Fruit fly (Drosophila melanogaster): ENCODE data around the gene Gbeta13F.
A peak's percentile ranks its signal among the peaks of the same experiment; 100 is the strongest.

Gene Gbeta13F

DNA sequence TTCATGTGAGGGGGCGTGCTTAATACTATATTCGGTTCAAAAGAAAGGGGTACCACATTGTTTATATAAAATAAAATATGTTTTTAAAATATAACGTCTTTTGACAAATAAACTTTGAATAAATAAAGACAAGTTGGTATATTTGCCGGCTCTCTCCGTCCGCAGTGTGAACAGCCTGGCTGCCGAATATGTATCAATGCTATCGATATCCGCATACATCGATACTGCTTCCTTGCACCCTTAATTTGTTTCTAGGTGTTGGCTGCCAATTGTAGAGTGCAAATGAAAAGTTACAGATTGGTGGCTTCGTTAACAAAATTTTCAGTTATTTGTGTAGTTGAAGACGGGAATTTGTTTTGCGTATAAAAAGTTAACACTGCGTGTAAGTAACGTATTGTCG, at the start of gene Gbeta13F:
Gene Gbeta13F (plus strand): TSS at position 247 of the 400 bp plus-strand sequence.
- TF ChIP-seq CG8281 (tag; optimal IDR thresholded peaks at IDR 0.05) (no peak), Pdp1 (GFP tag; optimal IDR thresholded peaks at IDR 0.05) (no peak), Nf-YA (GFP tag; IDR thresholded peaks at IDR 0.05) (no peak), CG12391 (tag; optimal IDR thresholded peaks at IDR 0.05) (no peak), chinmo (GFP tag; IDR thresholded peaks at IDR 0.05; ENCODE audit: partially characterized antibody) (0 out of 4 replicates have a peak, but pooled peaks have one; percentile 9), her (GFP tag; optimal IDR thresholded peaks at IDR 0.05) (no peak), peb (GFP tag; IDR thresholded peaks at IDR 0.05) (no peak), Drgx (GFP tag; IDR thresholded peaks at IDR 0.05) (no peak), CG8765 (GFP tag; IDR thresholded peaks at IDR 0.05) (no peak), CG8290 (GFP tag; optimal IDR thresholded peaks at IDR 0.05) (no peak), CG8290 (tag; optimal IDR thresholded peaks at IDR 0.05) (peak in 1 of 2 experiments; percentile 66), Hr78 (GFP tag; optimal IDR thresholded peaks at IDR 0.05) (no peak), CG6272 (GFP tag; IDR thresholded peaks at IDR 0.05) (no peak), mld (GFP tag; IDR thresholded peaks at IDR 0.05; ENCODE audit: partially characterized antibody) (peak; percentile 66; the same call in 1 of the 3 replicates), CG17385 (GFP tag; optimal IDR thresholded peaks at IDR 0.05) (no peak), CG9437 (GFP tag; optimal IDR thresholded peaks at IDR 0.05) (no peak), CG9609 (GFP tag; optimal IDR thresholded peaks at IDR 0.05) (no peak), gt (GFP tag; IDR thresholded peaks at IDR 0.05) (no peak), CG13775 (GFP tag; optimal IDR thresholded peaks at IDR 0.05) (no peak), inv (GFP tag; IDR thresholded peaks at IDR 0.05; ENCODE audit: partially characterized antibody) (peak; percentile 58), run (tag; optimal IDR thresholded peaks at IDR 0.05) (no peak), otp (GFP tag; IDR thresholded peaks at IDR 0.05) (no peak), Hr39 (optimal IDR thresholded peaks at IDR 0.05) (no peak), CG31441 (GFP tag; IDR thresholded peaks at IDR 0.05) (no peak), row (GFP tag; IDR thresholded peaks at IDR 0.05) (peak; percentile 58), CG14441 (GFP tag; IDR thresholded peaks at IDR 0.05) (peak; percentile 19; the same call in 1 of the 2 replicates), CG4404 (GFP tag; IDR thresholded peaks at IDR 0.05) (no peak), CG10274 (GFP tag; optimal IDR thresholded peaks at IDR 0.05) (no peak), CG10321 (GFP tag; IDR thresholded peaks at IDR 0.05) (no peak), stwl (tag; optimal IDR thresholded peaks at IDR 0.05) (peak; percentile 33), Mrtf (GFP tag; IDR thresholded peaks at IDR 0.05) (no peak; the same call in 2 of the 3 replicates), prd (optimal IDR thresholded peaks at IDR 0.05) (no peak), prd (GFP tag; IDR thresholded peaks at IDR 0.05) (peak; percentile 41; the same call in 1 of the 3 replicates), CoRest (tag; optimal IDR thresholded peaks at IDR 0.05) (peak; percentile 0), CG12071 (GFP tag; optimal IDR thresholded peaks at IDR 0.05) (no peak), caup (GFP tag; optimal IDR thresholded peaks at IDR 0.05; ENCODE audit: severe bottlenecking) (no peak), CG32767 (GFP tag; IDR thresholded peaks at IDR 0.05) (no peak), CG6791 (GFP tag; IDR thresholded peaks at IDR 0.05; ENCODE audit: partially characterized antibody) (peak; percentile 79), CG17802 (tag; optimal IDR thresholded peaks at IDR 0.05) (peak; percentile 69), vvl (GFP tag; IDR thresholded peaks at IDR 0.05) (peak; percentile 24; the same call in 1 of the 2 replicates), trem (tag; optimal IDR thresholded peaks at IDR 0.05) (peak; percentile 4), Opbp (GFP tag; IDR thresholded peaks at IDR 0.05; ENCODE audit: partially characterized antibody) (peak; percentile 79), nom (GFP tag; optimal IDR thresholded peaks at IDR 0.05) (no peak), CG2712 (tag; optimal IDR thresholded peaks at IDR 0.05) (peak; percentile 0), NfI (GFP tag; optimal IDR thresholded peaks at IDR 0.05) (no peak), Bgb (GFP tag; IDR thresholded peaks at IDR 0.05; ENCODE audit: partially characterized antibody) (peak; percentile 59), E2f1 (GFP tag; IDR thresholded peaks at IDR 0.05) (0 out of 2 replicates have a peak, but pooled peaks have one; percentile 16), Rfx (GFP tag; IDR thresholded peaks at IDR 0.05) (peak; percentile 51; the same call in 1 of the 2 replicates), schlank (tag; optimal IDR thresholded peaks at IDR 0.05) (no peak), MBD-R2 (GFP tag; IDR thresholded peaks at IDR 0.05) (peak; percentile 8; the same call in 1 of the 2 replicates), pnt (GFP tag; optimal IDR thresholded peaks at IDR 0.05) (no peak)

All from whole organism, embryonic.